Worm (Caenorhabditis elegans) whole organism, late embryonic: ENCODE results near the gene attf-5.

Experiments
- C08G9.2 ChIP-seq: sonication (generic microtip); optimal IDR thresholded peaks from 2 replicates; lab custom pipeline; 2016; ENCODE audit warnings: mild to moderate bottlenecking, missing genetic modification characterization, moderate library complexity, missing compliant biosample characterization
- K09A11.1 ChIP-seq: sonication (generic microtip); optimal IDR thresholded peaks from 2 replicates; lab custom pipeline; 2017; ENCODE audit warnings: antibody characterized with exemption, mild to moderate bottlenecking, missing genetic modification characterization, missing compliant biosample characterization; ENCODE audit not compliant: insufficient read depth
- ahr-1 ChIP-seq: sonication (generic microtip); optimal IDR thresholded peaks from 2 replicates; lab custom pipeline; 2016; ENCODE audit warnings: missing genetic modification characterization, missing compliant biosample characterization
- ama-1 ChIP-seq: fragments of 150-350 bp; optimal IDR thresholded peaks from 2 replicates; lab custom pipeline; 2014
- ceh-14 ChIP-seq: sonication (generic microtip); optimal IDR thresholded peaks from 2 replicates; lab custom pipeline; 2016; ENCODE audit warnings: missing genotype, missing genetic modification characterization, missing compliant biosample characterization
- ceh-19 ChIP-seq: fragments of 200-800 bp; sonication (Bioruptor generic); optimal IDR thresholded peaks from 2 replicates; lab custom pipeline; 2018; ENCODE audit warnings: mild to moderate bottlenecking, missing genetic modification characterization, missing compliant biosample characterization
- ceh-2 ChIP-seq: sonication (generic microtip); optimal IDR thresholded peaks from 2 replicates; lab custom pipeline; 2016; ENCODE audit warnings: missing genotype, missing genetic modification characterization, missing compliant biosample characterization
- ceh-31 ChIP-seq: sonication (generic microtip); optimal IDR thresholded peaks from 2 replicates; lab custom pipeline; 2016; ENCODE audit warnings: missing genetic modification characterization, missing compliant biosample characterization
- ceh-34 ChIP-seq: sonication (generic microtip); optimal IDR thresholded peaks from 2 replicates; lab custom pipeline; 2016; ENCODE audit warnings: mild to moderate bottlenecking, missing genetic modification characterization, missing compliant biosample characterization
- ceh-48 ChIP-seq: sonication (generic microtip); optimal IDR thresholded peaks from 2 replicates; lab custom pipeline; 2016; ENCODE audit warnings: missing genetic modification characterization, inconsistent platforms, missing compliant biosample characterization
- ceh-6 ChIP-seq: fragments of 200-800 bp; sonication (Bioruptor generic); optimal IDR thresholded peaks from 2 replicates; lab custom pipeline; 2018; ENCODE audit warnings: mild to moderate bottlenecking, missing genetic modification characterization, missing compliant biosample characterization
- dmd-4 ChIP-seq: sonication (generic microtip); optimal IDR thresholded peaks from 2 replicates; lab custom pipeline; 2016; ENCODE audit warnings: borderline replicate concordance, missing genetic modification characterization, missing compliant biosample characterization
- dve-1 ChIP-seq: sonication (generic microtip); optimal IDR thresholded peaks from 2 replicates; lab custom pipeline; 2017; ENCODE audit warnings: antibody characterized with exemption, mild to moderate bottlenecking, missing genetic modification characterization, missing compliant biosample characterization
- elt-2 ChIP-seq: sonication (generic microtip); optimal IDR thresholded peaks from 2 replicates; lab custom pipeline; 2016; ENCODE audit warnings: missing genetic modification reagents, missing genetic modification characterization, missing compliant biosample characterization
- elt-4 ChIP-seq: sonication (generic microtip); optimal IDR thresholded peaks from 2 replicates; lab custom pipeline; 2016; ENCODE audit warnings: missing genetic modification characterization, missing compliant biosample characterization
- ets-4 ChIP-seq: sonication (generic microtip); optimal IDR thresholded peaks from 2 replicates; lab custom pipeline; 2016; ENCODE audit warnings: missing genetic modification characterization, missing compliant biosample characterization
- eyg-1 ChIP-seq: sonication (generic microtip); optimal IDR thresholded peaks from 2 replicates; lab custom pipeline; 2016; ENCODE audit warnings: missing genotype, missing genetic modification characterization, missing compliant biosample characterization
- hlh-15 ChIP-seq: sonication (generic microtip); optimal IDR thresholded peaks from 2 replicates; lab custom pipeline; 2016; ENCODE audit warnings: missing genetic modification characterization, missing compliant biosample characterization
- hlh-30 ChIP-seq: sonication (generic microtip); optimal IDR thresholded peaks from 2 replicates; lab custom pipeline; 2017; ENCODE audit warnings: antibody characterized with exemption, missing genetic modification characterization, missing compliant biosample characterization; ENCODE audit not compliant: insufficient read depth
- lim-6 ChIP-seq: sonication (generic microtip); optimal IDR thresholded peaks from 2 replicates; lab custom pipeline; 2016; ENCODE audit warnings: missing genetic modification characterization, missing compliant biosample characterization
- nfya-1 ChIP-seq: sonication (generic microtip); optimal IDR thresholded peaks from 2 replicates; lab custom pipeline; 2017; ENCODE audit warnings: missing genetic modification characterization, mild to moderate bottlenecking, missing compliant biosample characterization, antibody characterized with exemption, moderate library complexity
- nhr-11 ChIP-seq: fragments of 150-350 bp; optimal IDR thresholded peaks from 2 replicates; lab custom pipeline; 2014; ENCODE audit warnings: missing biosample characterization, missing genetic modification characterization
- nhr-232 ChIP-seq: sonication (generic microtip); optimal IDR thresholded peaks from 2 replicates; lab custom pipeline; 2016; ENCODE audit warnings: missing genetic modification characterization, missing compliant biosample characterization
- odd-2 ChIP-seq: sonication (generic microtip); optimal IDR thresholded peaks from 2 replicates; lab custom pipeline; 2017; ENCODE audit warnings: antibody characterized with exemption, mild to moderate bottlenecking, missing genetic modification characterization, missing compliant biosample characterization
- pag-3 ChIP-seq: sonication (generic microtip); optimal IDR thresholded peaks from 2 replicates; lab custom pipeline; 2016; ENCODE audit warnings: missing compliant biosample characterization, missing genetic modification characterization, borderline replicate concordance
- pat-9 ChIP-seq: fragments of 200-800 bp; sonication (Bioruptor generic); optimal IDR thresholded peaks from 2 replicates; lab custom pipeline; 2018; ENCODE audit warnings: mild to moderate bottlenecking, missing genetic modification characterization, moderate library complexity, missing compliant biosample characterization
- pax-1 ChIP-seq: fragments of 150-350 bp; optimal IDR thresholded peaks from 2 replicates; lab custom pipeline; 2014; ENCODE audit warnings: missing biosample characterization, missing genetic modification characterization
- pha-2 ChIP-seq: sonication (generic microtip); optimal IDR thresholded peaks from 2 replicates; lab custom pipeline; 2017; ENCODE audit warnings: mild to moderate bottlenecking, missing genetic modification characterization, missing compliant biosample characterization
- pqm-1 ChIP-seq: sonication (generic microtip); optimal IDR thresholded peaks from 2 replicates; lab custom pipeline; 2016; ENCODE audit warnings: missing genetic modification characterization, missing compliant biosample characterization
- pros-1 ChIP-seq: fragments of 150-350 bp; optimal IDR thresholded peaks from 2 replicates; lab custom pipeline; 2014; ENCODE audit warnings: missing biosample characterization, missing genetic modification reagents, missing genetic modification characterization
- ref-2 ChIP-seq: sonication (generic microtip); optimal IDR thresholded peaks from 2 replicates; lab custom pipeline; 2016; ENCODE audit warnings: missing genetic modification characterization, missing compliant biosample characterization
- sdc-2 ChIP-seq: sonication (generic microtip); optimal IDR thresholded peaks from 2 replicates; lab custom pipeline; 2016; ENCODE audit warnings: missing genotype, missing genetic modification characterization, missing compliant biosample characterization
- sox-2 ChIP-seq: fragments of 200-800 bp; sonication (Bioruptor generic); IDR thresholded peaks from 2 replicates; pipeline ENCODE4 v1.3.6; 2022; ENCODE audit warnings: missing genetic modification reagents, missing genetic modification characterization, missing compliant biosample characterization
- sox-4 ChIP-seq: sonication (generic microtip); optimal IDR thresholded peaks from 2 replicates; lab custom pipeline; 2017; ENCODE audit warnings: mild to moderate bottlenecking, missing genetic modification characterization, inconsistent platforms, missing compliant biosample characterization
- syd-9 ChIP-seq: sonication (generic microtip); optimal IDR thresholded peaks from 2 replicates; lab custom pipeline; 2016; ENCODE audit warnings: mild to moderate bottlenecking, missing genetic modification characterization, moderate library complexity, missing compliant biosample characterization
- tbx-2 ChIP-seq: sonication (generic microtip); optimal IDR thresholded peaks from 2 replicates; lab custom pipeline; 2016; ENCODE audit warnings: missing genetic modification characterization, missing compliant biosample characterization
- ttx-3 ChIP-seq: sonication (generic microtip); optimal IDR thresholded peaks from 2 replicates; lab custom pipeline; 2016; ENCODE audit warnings: missing genetic modification reagents, missing genetic modification characterization, missing compliant biosample characterization
- unc-42 ChIP-seq: sonication (generic microtip); optimal IDR thresholded peaks from 2 replicates; lab custom pipeline; 2016; ENCODE audit warnings: missing genotype, missing genetic modification characterization, missing compliant biosample characterization
- unc-55 ChIP-seq: sonication (generic microtip); optimal IDR thresholded peaks from 2 replicates; lab custom pipeline; 2017; ENCODE audit warnings: missing biosample characterization, missing genetic modification reagents, missing genetic modification characterization
- unc-86 ChIP-seq: sonication (generic microtip); optimal IDR thresholded peaks from 2 replicates; lab custom pipeline; 2016; ENCODE audit warnings: missing genetic modification characterization, missing compliant biosample characterization

attf-5 gene

DNA sequence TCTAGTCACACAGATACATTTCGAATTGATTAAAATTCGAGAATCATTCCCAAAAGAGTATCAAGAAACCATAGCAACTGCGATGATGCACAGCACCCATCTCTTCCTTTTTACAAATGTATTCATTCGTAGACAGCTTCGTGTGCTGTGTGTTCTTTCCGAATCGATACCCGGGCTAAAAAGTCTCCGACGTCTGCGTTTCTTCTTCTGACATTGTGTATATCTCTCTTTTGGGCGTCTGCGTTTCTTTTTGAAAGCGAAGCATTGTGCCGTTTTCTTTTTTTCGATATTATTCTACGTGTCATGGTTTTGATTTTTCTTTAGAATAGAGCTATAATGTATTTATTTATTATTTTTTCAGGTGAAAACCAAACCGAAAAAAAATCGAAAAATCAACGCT lies at the start of gene attf-5:
Gene attf-5 (plus strand): TSS at position 362 of the 400 bp plus-strand sequence.
- TF ChIP-seq ttx-3 (tag; lab: Kevin White, UChicago) (no peak), dve-1 (no peak), unc-55 (GFP tag; lab: Kevin White, UChicago) (peak; percentile 21), lim-6 (tag; lab: Kevin White, UChicago) (no peak), unc-42 (tag; lab: Kevin White, UChicago) (no peak), nfya-1 (tag; lab: Kevin White, UChicago) (peak; percentile 12), nhr-11 (tag; lab: Kevin White, UChicago) (no peak), sdc-2 (tag; lab: Kevin White, UChicago) (peak; percentile 89), ref-2 (tag; lab: Kevin White, UChicago) (no peak), ceh-48 (tag; lab: Kevin White, UChicago) (peak; percentile 70)

DNA sequence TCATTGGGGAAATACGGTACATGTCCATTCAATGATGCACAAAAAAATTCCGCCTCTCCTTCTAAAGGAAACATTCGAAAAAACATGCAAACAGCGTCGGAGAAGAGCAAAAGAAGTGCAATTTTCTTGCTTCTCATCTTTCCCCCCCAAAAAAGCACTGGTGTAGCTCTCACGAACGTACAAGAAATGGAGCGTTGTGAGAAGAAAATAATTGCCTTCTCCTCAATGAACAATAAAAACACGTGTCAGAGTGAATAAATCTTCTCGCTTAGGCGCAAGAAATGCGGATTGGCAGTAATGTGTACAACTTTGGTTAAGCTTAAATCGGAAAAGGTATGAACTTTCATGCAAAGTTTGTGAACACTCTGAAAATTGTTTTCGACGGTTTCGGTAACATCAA lies 39.8 kb upstream of the attf-5 start:
- TF ChIP-seq dmd-4 (tag; lab: Kevin White, UChicago) (no peak), pqm-1 (tag; lab: Kevin White, UChicago) (no peak), pha-2 (tag; lab: Kevin White, UChicago) (no peak), ama-1 (no peak), nhr-232 (no peak), pros-1 (no peak), ceh-2 (tag; lab: Kevin White, UChicago) (no peak), eyg-1 (no peak), elt-4 (tag; lab: Kevin White, UChicago) (no peak), pax-1 (tag; lab: Kevin White, UChicago) (no peak), K09A11.1 (tag; lab: Kevin White, UChicago) (no peak)

DNA sequence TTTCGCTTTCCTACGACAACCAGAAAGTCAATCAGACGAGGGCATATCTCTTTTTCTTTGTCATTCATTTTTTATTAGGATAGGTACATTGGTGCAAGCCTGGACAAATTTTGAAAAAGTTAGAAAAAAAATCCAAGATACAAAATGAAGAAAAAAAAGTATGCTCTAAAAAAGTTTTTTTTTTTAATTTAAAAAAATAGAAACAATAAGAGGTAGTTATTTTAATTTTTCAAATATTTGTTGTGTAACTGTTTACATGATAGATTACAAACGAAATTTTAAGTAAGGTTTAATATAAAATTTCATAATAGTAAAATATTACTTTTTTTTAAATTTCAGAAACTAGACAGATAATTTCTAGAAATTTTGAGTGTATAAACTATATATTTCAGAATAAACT lies 28.5 kb upstream of the attf-5 start, which contains the start of gene aex-3:
Gene aex-3 (minus strand): TSS at position 101 of the 400 bp plus-strand sequence.
- TF ChIP-seq ceh-19 (GFP tag; lab: Kevin White, UChicago) (no peak), ceh-6 (no peak), ref-2 (tag; lab: Kevin White, UChicago) (no peak), unc-42 (tag; lab: Kevin White, UChicago) (no peak)

DNA sequence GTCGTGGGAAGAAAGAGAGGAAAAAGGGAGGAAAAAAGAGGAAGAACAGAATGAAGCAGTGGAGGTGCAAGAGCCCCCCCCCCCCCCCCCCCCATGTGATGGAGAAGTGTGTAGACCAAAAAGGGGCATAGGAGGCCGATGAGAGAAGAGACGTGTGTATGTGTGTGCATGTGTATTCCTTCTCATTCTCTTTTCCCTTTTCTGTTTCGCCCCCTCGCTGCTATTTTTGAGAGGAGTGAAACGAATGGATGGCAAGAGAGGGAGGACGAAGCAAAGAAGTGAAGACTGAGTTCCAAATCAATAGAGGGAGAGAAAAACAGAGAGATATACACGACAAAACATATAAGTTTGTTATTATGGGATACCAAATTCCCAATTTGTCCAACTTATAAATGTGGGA lies 27.6 kb upstream of the attf-5 start:
- TF ChIP-seq ceh-19 (GFP tag; lab: Kevin White, UChicago) (peak; percentile 9), ceh-34 (tag; lab: Kevin White, UChicago) (no peak), sox-4 (tag; lab: Kevin White, UChicago) (peak; percentile 20), odd-2 (tag; lab: Kevin White, UChicago) (no peak), ceh-31 (tag; lab: Kevin White, UChicago) (peak; percentile 9), nfya-1 (tag; lab: Kevin White, UChicago) (peak; percentile 38), unc-42 (tag; lab: Kevin White, UChicago) (peak; percentile 42), ceh-48 (tag; lab: Kevin White, UChicago) (peak; percentile 40), unc-86 (tag; lab: Kevin White, UChicago) (peak; percentile 60), pat-9 (no peak)

DNA sequence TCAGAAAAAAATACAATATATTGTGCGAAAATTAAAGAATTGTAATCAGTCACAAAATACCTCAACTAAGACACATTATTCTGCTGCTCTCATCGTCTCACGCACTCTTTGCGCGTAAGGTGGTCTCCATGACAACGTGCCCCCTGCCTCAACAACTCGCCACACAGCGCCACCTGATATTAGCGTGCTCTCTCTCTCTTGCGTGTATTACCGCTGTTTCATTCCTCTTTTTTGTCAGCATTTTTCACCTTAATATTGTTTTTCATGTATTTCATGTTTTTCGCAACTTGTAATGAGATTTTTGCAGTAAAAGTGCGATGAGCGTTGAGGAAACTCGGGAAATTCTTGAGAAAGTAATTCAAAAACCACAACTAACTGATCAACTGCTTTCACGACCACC lies 24.7 kb upstream of the attf-5 start, which contains the start of gene dyf-11:
Gene dyf-11 (plus strand): TSS at position 301 of the 400 bp plus-strand sequence.
- TF ChIP-seq ceh-14 (tag; lab: Kevin White, UChicago) (peak; percentile 2), sox-4 (tag; lab: Kevin White, UChicago) (no peak)
- TF ChIP-seq, all 69 proteins: peak for 1

DNA sequence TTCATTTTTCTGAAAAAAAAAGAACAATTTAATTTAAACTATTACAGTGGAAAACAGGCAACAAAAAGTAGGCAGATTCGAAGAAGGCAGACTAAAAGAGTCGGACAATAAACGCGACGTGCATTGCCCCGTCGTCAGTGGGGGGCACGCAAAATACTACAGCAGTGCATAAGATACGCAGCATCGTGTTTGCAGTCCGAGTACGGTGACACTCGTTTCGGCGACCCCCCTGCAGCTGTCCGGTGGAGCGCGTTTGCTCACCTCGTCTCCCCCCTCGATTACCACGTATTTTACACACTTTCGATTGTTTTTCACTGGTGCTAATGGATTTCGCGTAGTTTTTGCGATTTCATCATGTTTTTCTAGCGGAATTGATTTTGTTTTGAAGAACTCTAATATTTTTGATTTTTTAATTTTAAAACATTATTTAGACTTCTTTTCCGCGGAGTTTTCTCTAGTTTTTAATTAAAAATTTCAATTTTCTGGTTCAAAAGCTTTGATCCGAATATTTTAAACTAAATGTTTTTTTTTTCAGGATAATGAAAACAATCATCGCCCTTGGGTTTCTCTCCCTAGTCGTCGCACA lies 20.0 kb upstream of the attf-5 start, which contains the start of the genes trap-2 and ile-2:
Gene trap-2 (minus strand): TSS at position 9 of the 586 bp plus-strand sequence.
Gene ile-2 (plus strand): TSS at position 536 of the 586 bp plus-strand sequence.
- peak; percentile 92 for TF ChIP-seq sdc-2 (tag; lab: Kevin White, UChicago)
- peak; percentile 48 for TF ChIP-seq elt-2 (tag; lab: Kevin White, UChicago)
- no peak for TF ChIP-seq C08G9.2 (tag; lab: Kevin White, UChicago)
- peak; percentile 62 for TF ChIP-seq unc-42 (tag; lab: Kevin White, UChicago)
- no peak for TF ChIP-seq ahr-1
- peak; percentile 59 for TF ChIP-seq pha-2 (tag; lab: Kevin White, UChicago)
- TF ChIP-seq syd-9 (tag; lab: Kevin White, UChicago): peak; percentile 53
- TF ChIP-seq pat-9: peak; percentile 43
- TF ChIP-seq ttx-3 (tag; lab: Kevin White, UChicago): peak; percentile 7
- peak; percentile 22; the same call in 1 of the 2 replicates for TF ChIP-seq sox-2
- no peak for TF ChIP-seq nhr-232
- peak; percentile 15 for TF ChIP-seq ets-4
- TF ChIP-seq tbx-2: peak; percentile 89
- TF ChIP-seq pqm-1 (tag; lab: Kevin White, UChicago): peak; percentile 18
- TF ChIP-seq hlh-15: peak; percentile 19
- peak; percentile 76 for TF ChIP-seq hlh-30
- peak; percentile 83 for TF ChIP-seq ceh-31 (tag; lab: Kevin White, UChicago)
- TF ChIP-seq pag-3 (tag; lab: Kevin White, UChicago): no peak
